Worm (Caenorhabditis elegans): Measurements from ENCODE around the gene C24H12.8.

C24H12.8 gene

DNA sequence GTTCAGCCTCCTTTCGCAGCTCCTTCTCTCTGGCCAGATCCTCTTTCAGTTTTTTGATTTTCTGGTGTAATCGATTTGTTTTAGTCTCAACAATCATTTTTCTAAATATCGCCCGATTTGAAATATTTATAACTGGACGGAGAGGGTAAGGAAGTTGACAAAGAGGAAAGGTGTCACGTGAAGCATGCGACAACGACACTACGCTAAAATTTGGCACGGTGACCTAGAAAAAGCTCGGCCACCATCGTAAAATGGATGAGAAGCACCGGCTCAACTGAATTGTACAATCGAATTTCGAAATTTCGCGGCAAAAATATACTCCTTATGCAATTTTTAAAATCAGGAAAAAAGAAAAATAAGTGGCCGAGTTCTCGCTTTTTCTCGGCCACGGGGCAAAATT lies 37.7 kb downstream of the C24H12.8 start, which contains the start of gene C03H5.5:
TSS of gene C03H5.5 (minus strand) at position 101 of the 400 bp plus-strand sequence.
- TF ChIP-seq aha-1 (tag): peak; percentile 6
- TF ChIP-seq mes-2 (tag; optimal IDR thresholded peaks at IDR 0.05; ENCODE audit: poor library complexity, severe bottlenecking): no peak

DNA sequence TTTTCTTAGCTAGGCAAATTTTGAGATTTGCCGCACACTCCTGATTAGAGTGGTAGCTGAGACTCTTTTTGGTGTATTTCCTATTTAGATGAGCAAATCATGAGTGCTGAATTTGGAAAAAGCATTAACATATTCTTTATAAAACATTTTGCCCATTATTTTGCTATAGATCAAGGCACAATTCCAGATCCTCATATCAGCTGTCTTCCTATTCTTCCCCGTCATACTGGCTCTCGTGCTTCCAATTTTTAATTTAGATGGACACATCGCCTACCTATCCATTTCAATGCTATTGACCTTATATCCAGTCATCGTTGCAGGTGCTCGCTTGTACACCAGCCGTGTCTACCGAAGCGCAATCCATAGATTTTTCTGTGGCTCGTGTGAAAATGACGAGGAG lies 43.1 kb downstream of the C24H12.8 start, which contains the start of gene C03H5.7:
TSS of gene C03H5.7 (plus strand) at position 301 of the 400 bp plus-strand sequence.
- TF ChIP-seq aly-2 (tag; optimal IDR thresholded peaks at IDR 0.05): no peak
- TF ChIP-seq pqm-1 (tag; optimal IDR thresholded peaks at IDR 0.05): no peak
- no peak for TF ChIP-seq zfp-3 (GFP tag; conservative IDR thresholded peaks at IDR 0.05)
- TF ChIP-seq sdz-12 (GFP tag; optimal IDR thresholded peaks at IDR 0.05): no peak
- TF ChIP-seq saeg-2 (GFP tag; IDR thresholded peaks at IDR 0.05): no peak
- no peak for TF ChIP-seq unc-39 (tag; optimal IDR thresholded peaks at IDR 0.05)
- TF ChIP-seq nhr-41 (GFP tag; IDR thresholded peaks at IDR 0.05): no peak
- no peak for TF ChIP-seq lsy-2 (tag; optimal IDR thresholded peaks at IDR 0.05)
- no peak for TF ChIP-seq nhr-42 (GFP tag; IDR thresholded peaks at IDR 0.05)
- TF ChIP-seq Y5F2A.4 (GFP tag; optimal IDR thresholded peaks at IDR 0.05): no peak
- no peak for TF ChIP-seq Y75B8A.6 (GFP tag; IDR thresholded peaks at IDR 0.05)
- no peak for TF ChIP-seq pha-4 (GFP tag; IDR thresholded peaks at IDR 0.05)
- no peak for TF ChIP-seq pha-4 (tag; optimal IDR thresholded peaks at IDR 0.05)
- no peak for TF ChIP-seq lin-1 (GFP tag; IDR thresholded peaks at IDR 0.05)
- no peak for TF ChIP-seq F49E8.2 (tag; optimal IDR thresholded peaks at IDR 0.05; ENCODE audit: borderline replicate concordance)
- TF ChIP-seq zag-1 (tag; optimal IDR thresholded peaks at IDR 0.05): no peak

DNA sequence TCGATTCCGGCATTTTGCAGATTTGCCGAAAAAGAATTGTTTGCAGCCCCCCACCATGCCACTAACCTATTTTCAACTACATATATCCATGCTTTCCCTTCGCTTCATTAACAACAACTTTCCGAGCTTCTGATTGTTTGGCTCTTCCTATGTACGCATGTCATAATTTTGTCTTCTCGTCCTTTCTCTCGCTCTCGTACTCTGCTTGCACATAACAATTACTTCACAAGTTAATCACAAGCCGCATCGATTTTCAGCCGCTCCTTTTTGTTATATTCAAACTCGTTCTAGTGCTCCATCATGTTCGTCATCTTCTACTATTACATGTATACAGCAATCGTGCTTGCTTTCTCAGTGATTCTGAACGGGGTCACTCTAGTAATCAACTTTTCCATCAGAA lies 44.6 kb downstream of the C24H12.8 start, which contains the start of gene C03H5.9:
TSS of gene C03H5.9 (plus strand) at position 301 of the 400 bp plus-strand sequence.
- TF ChIP-seq dmd-9 (GFP tag; IDR thresholded peaks at IDR 0.05): 0 out of 2 replicates have a peak, but pooled peaks have one; percentile 21
- TF ChIP-seq F44E2.7 (GFP tag; IDR thresholded peaks at IDR 0.05): no peak

DNA sequence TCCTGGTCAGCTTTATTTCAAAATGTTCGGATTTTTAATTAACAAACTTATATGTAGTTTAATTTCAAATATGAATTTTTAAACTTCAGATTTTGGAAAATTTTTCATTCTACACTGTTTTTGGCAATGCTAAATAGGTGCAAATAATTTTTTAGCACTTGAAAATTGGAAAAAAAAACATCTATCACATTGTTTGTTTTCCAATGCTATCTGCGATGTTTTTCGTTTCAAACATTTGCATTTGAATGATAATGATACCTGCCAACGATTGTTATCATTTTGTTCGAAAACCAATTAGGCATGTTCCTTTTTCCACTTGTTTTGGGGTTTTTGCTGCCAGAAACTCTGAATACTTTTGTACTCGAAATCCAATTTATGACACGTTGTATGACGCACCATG lies 48.0 kb downstream of the C24H12.8 start, which contains the start of gene C03H5.4:
TSS of gene C03H5.4 (plus strand) at position 301 of the 400 bp plus-strand sequence.
- TF ChIP-seq nhr-111 (GFP tag; optimal IDR thresholded peaks at IDR 0.05): no peak
- TF ChIP-seq unc-62 (GFP tag; optimal IDR thresholded peaks at IDR 0.05 in 1 of 2): peak in 1 of 2 experiments; percentile 31
- no peak for TF ChIP-seq unc-62 (tag; optimal IDR thresholded peaks at IDR 0.05)
- no peak for TF ChIP-seq daf-16 (GFP tag; optimal IDR thresholded peaks at IDR 0.05)
- no peak for TF ChIP-seq daf-16 (tag; optimal IDR thresholded peaks at IDR 0.05)
- no peak for TF ChIP-seq nhr-102 (tag; optimal IDR thresholded peaks at IDR 0.05)

DNA sequence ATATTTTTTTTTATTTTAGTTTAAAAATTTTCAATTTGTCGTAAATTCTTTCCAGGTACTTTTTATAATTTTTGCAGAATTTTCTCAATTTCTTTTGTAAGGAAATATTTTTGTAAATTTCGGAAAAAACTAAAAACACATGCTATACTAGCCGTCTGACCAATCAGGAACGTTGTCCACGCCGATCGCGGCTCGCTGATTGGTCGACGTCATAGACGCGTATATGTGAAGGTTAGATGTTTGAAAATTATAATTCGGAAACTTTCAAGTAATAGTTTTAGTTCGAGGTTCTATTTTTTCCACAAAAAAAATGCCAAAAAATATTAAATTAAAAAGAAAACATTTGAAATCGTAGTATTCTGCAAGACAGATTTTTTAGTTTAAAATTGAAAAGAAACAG lies 50.8 kb downstream of the C24H12.8 start:
- TF ChIP-seq dve-1 (tag; optimal IDR thresholded peaks at IDR 0.05; ENCODE audit: insufficient read depth) (no peak), nhr-41 (GFP tag; IDR thresholded peaks at IDR 0.05) (no peak), zfp-3 (GFP tag; conservative IDR thresholded peaks at IDR 0.05) (no peak), ama-1 (optimal IDR thresholded peaks at IDR 0.05) (no peak), nhr-237 (tag; optimal IDR thresholded peaks at IDR 0.05) (no peak), lsy-2 (tag; optimal IDR thresholded peaks at IDR 0.05) (no peak), Y75B8A.6 (GFP tag; IDR thresholded peaks at IDR 0.05) (no peak), unc-62 (GFP tag; optimal IDR thresholded peaks at IDR 0.05 in 1 of 2) (no peak), unc-62 (tag; optimal IDR thresholded peaks at IDR 0.05) (no peak), pqm-1 (tag; optimal IDR thresholded peaks at IDR 0.05) (no peak), nhr-76 (tag; optimal IDR thresholded peaks at IDR 0.05) (no peak), vab-7 (GFP tag; IDR thresholded peaks at IDR 0.05) (no peak), ctbp-1 (GFP tag; IDR thresholded peaks at IDR 0.05) (no peak), daf-16 (GFP tag; optimal IDR thresholded peaks at IDR 0.05) (no peak), daf-16 (tag; optimal IDR thresholded peaks at IDR 0.05) (no peak), hif-1 (tag; optimal IDR thresholded peaks at IDR 0.05) (no peak), saeg-2 (GFP tag; IDR thresholded peaks at IDR 0.05) (no peak)
